Fruit fly (Drosophila melanogaster) whole organism, wandering third instar larva: ENCODE data around the gene Eaat2.

Experiments
- Hr78 ChIP-seq: fragments of >200 bp; optimal IDR thresholded peaks from 2 replicates; lab custom pipeline; 2017; ENCODE audit warnings: missing biosample characterization, missing genetic modification characterization
- Hr83 ChIP-seq: fragments of 200-300 bp; sonication (Bioruptor generic); optimal IDR thresholded peaks from 2 replicates; lab custom pipeline; 2016; ENCODE audit warnings: missing biosample characterization, mild to moderate bottlenecking, missing genetic modification characterization, moderate library complexity; ENCODE audit not compliant: poor library complexity, severe bottlenecking
- OdsH ChIP-seq: fragments of 200-800 bp; sonication (Bioruptor generic); optimal IDR thresholded peaks from 2 replicates; lab custom pipeline; 2016; ENCODE audit warnings: missing biosample characterization, mild to moderate bottlenecking, missing genetic modification characterization
- Vsx2 ChIP-seq: fragments of 200-300, 225-300 bp; sonication (Bioruptor generic); optimal IDR thresholded peaks from 2 replicates; lab custom pipeline; 2018; ENCODE audit warnings: missing biosample characterization, missing genetic modification characterization; ENCODE audit not compliant: partially characterized antibody

DNA sequence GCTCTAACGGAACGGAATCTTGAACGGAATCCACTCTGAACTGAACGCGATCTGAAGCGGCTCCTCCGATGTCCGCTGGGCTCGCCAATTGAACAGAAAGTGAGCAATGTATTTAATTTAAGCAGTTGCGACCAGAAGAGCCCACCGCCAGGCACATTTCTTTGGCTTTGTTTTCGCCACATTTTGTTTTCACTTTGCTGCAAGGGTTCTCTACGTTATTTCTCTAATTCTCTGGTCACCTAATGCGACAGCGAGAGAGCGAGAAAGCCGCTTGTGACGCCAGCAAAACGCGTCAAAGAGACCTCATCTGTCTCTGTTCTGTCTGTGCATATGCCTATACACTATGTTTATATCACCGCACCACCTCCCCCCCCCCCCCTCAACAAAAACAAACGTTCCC is at the start of gene Eaat2:
- TF ChIP-seq Vsx2 (GFP tag; lab: Kevin White, UChicago) (no peak), Hr78 (GFP tag; lab: Kevin White, UChicago) (no peak), OdsH (GFP tag; lab: Kevin White, UChicago) (no peak), Hr83 (GFP tag; lab: Kevin White, UChicago) (no peak)
